Worm (Caenorhabditis elegans): ENCODE data around the gene Y49F6B.12.

The Y49F6B.12 gene

ce11 chrII:3520988-3521850 lies 49.0 kb upstream of the Y49F6B.12 start, which contains the start of gene W09G10.9 (continued):
- TF ChIP-seq ztf-11 (tag; optimal IDR thresholded peaks at IDR 0.05) (no peak), ceh-82 (tag; optimal IDR thresholded peaks at IDR 0.05) (no peak), dmd-9 (GFP tag; IDR thresholded peaks at IDR 0.05) (peak; percentile 88), F44E2.7 (GFP tag; IDR thresholded peaks at IDR 0.05) (0 out of 2 replicates have a peak, but pooled peaks have one; percentile 37), mdl-1 (tag; optimal IDR thresholded peaks at IDR 0.05) (peak in 1 of 2 experiments; percentile 28), tag-97 (GFP tag; IDR thresholded peaks at IDR 0.05) (0 out of 2 replicates have a peak, but pooled peaks have one; percentile 77), daf-16 (GFP tag; optimal IDR thresholded peaks at IDR 0.05) (peak in 1 of 2 experiments; percentile 29), daf-16 (tag; optimal IDR thresholded peaks at IDR 0.05) (peak; percentile 54), unc-62 (GFP tag; optimal IDR thresholded peaks at IDR 0.05 in 1 of 2) (peak in 1 of 2 experiments; percentile 66), unc-62 (tag; optimal IDR thresholded peaks at IDR 0.05) (no peak), dmd-8 (GFP tag; IDR thresholded peaks at IDR 0.05) (peak; percentile 87), nhr-48 (tag; optimal IDR thresholded peaks at IDR 0.05) (no peak), lin-1 (GFP tag; IDR thresholded peaks at IDR 0.05) (peak; percentile 44), madf-5 (GFP tag; IDR thresholded peaks at IDR 0.05) (no peak), ztf-7 (tag; optimal IDR thresholded peaks at IDR 0.05) (no peak), dmd-6 (GFP tag; IDR thresholded peaks at IDR 0.05) (peak; percentile 82), gei-8 (GFP tag; optimal IDR thresholded peaks at IDR 0.05) (no peak), aly-2 (tag; optimal IDR thresholded peaks at IDR 0.05) (no peak), D1046.2 (GFP tag; IDR thresholded peaks at IDR 0.05) (peak; percentile 75; the same call in 1 of the 2 replicates), unc-130 (GFP tag; optimal IDR thresholded peaks at IDR 0.05) (peak; percentile 32), mdt-29 (GFP tag; IDR thresholded peaks at IDR 0.05) (peak; percentile 69), hif-1 (tag; optimal IDR thresholded peaks at IDR 0.05) (peak in 1 of 2 experiments; percentile 25), F49E8.2 (tag; optimal IDR thresholded peaks at IDR 0.05; ENCODE audit: borderline replicate concordance) (no peak), nhr-41 (GFP tag; IDR thresholded peaks at IDR 0.05) (0 out of 2 replicates have a peak, but pooled peaks have one; percentile 11), lin-29 (GFP tag; IDR thresholded peaks at IDR 0.05) (no peak; the same call in 1 of the 2 replicates), snpc-1.2 (GFP tag; IDR thresholded peaks at IDR 0.05) (0 out of 2 replicates have a peak, but pooled peaks have one; percentile 22), nhr-6 (tag; optimal IDR thresholded peaks at IDR 0.05) (no peak), zfp-3 (GFP tag; conservative IDR thresholded peaks at IDR 0.05) (no peak), hlh-11 (tag; optimal IDR thresholded peaks at IDR 0.05) (peak; percentile 44), arid-1 (GFP tag; conservative IDR thresholded peaks at IDR 0.05) (peak; percentile 91), fos-1 (tag; optimal IDR thresholded peaks at IDR 0.05) (no peak), zip-11 (GFP tag; IDR thresholded peaks at IDR 0.05) (0 out of 2 replicates have a peak, but pooled peaks have one; percentile 51), sdz-12 (GFP tag; optimal IDR thresholded peaks at IDR 0.05) (peak; percentile 14), rbr-2 (tag; optimal IDR thresholded peaks at IDR 0.05) (peak; percentile 71), mep-1 (tag; optimal IDR thresholded peaks at IDR 0.05) (peak; percentile 71), ces-1 (GFP tag; optimal IDR thresholded peaks at IDR 0.05) (no peak), lsy-2 (tag; optimal IDR thresholded peaks at IDR 0.05) (peak; percentile 51 to 74), egl-43 (GFP tag; IDR thresholded peaks at IDR 0.05) (peak; percentile 89), Y48G9A.11 (GFP tag; IDR thresholded peaks at IDR 0.05) (peak; percentile 84), zag-1 (tag; optimal IDR thresholded peaks at IDR 0.05) (no peak), madf-9 (GFP tag; conservative IDR thresholded peaks at IDR 0.05) (peak; percentile 90), spr-3 (GFP tag; optimal IDR thresholded peaks at IDR 0.05) (peak; percentile 9), daf-19 (GFP tag; conservative IDR thresholded peaks at IDR 0.05) (peak; percentile 84), nhr-28 (tag; optimal IDR thresholded peaks at IDR 0.05) (peak; percentile 27), nhr-77 (tag; optimal IDR thresholded peaks at IDR 0.05) (peak; percentile 61), zip-2 (tag; optimal IDR thresholded peaks at IDR 0.05) (no peak), Y75B8A.6 (GFP tag; IDR thresholded peaks at IDR 0.05) (0 out of 2 replicates have a peak, but pooled peaks have one; percentile 48), dpl-1 (GFP tag; optimal IDR thresholded peaks at IDR 0.05) (peak; percentile 28), set-16 (GFP tag; IDR thresholded peaks at IDR 0.05) (peak; percentile 92)

Measured in whole organism, L4 larva.